Worm (Caenorhabditis elegans): ENCODE results near the gene srx-13.

srx-13 gene

DNA sequence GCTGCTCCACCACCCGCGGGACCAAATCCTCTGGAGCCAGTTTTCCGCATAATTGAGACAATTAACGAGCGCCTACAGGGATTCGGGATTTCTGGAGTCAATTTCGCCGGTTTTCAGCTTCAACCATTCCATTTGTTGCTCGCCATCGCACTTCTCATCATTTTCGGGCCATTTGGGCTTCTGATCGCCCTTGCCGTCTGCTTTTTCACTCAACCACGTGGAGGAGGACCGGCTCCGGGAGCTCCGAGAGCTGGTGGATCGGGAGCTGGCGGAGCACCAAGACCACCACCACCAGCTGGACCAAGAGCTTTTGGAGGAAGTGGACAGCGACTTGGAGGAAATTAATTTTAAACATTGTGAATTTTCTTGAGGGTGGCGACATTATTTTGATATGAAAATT is 22.3 kb downstream of the srx-13 start:
- TF ChIP-seq T23F11.4 (GFP tag; optimal IDR thresholded peaks at IDR 0.05) (no peak), K09A11.1 (tag; optimal IDR thresholded peaks at IDR 0.05; ENCODE audit: insufficient read depth) (no peak), ceh-14 (tag; optimal IDR thresholded peaks at IDR 0.05) (no peak), pax-1 (tag; optimal IDR thresholded peaks at IDR 0.05) (no peak), nfya-1 (tag; optimal IDR thresholded peaks at IDR 0.05) (no peak), ets-4 (tag; optimal IDR thresholded peaks at IDR 0.05) (no peak), nhr-232 (tag; optimal IDR thresholded peaks at IDR 0.05) (no peak), elt-2 (tag; optimal IDR thresholded peaks at IDR 0.05) (no peak), ceh-6 (GFP tag; optimal IDR thresholded peaks at IDR 0.05) (no peak), zip-5 (tag; optimal IDR thresholded peaks at IDR 0.05) (no peak), rnt-1 (tag; optimal IDR thresholded peaks at IDR 0.05) (no peak), K02D7.2 (tag; optimal IDR thresholded peaks at IDR 0.05) (no peak), ama-1 (optimal IDR thresholded peaks at IDR 0.05) (no peak), unc-86 (tag; optimal IDR thresholded peaks at IDR 0.05) (no peak), madf-2 (tag; optimal IDR thresholded peaks at IDR 0.05) (no peak), nhr-11 (tag; optimal IDR thresholded peaks at IDR 0.05) (no peak), fax-1 (tag; optimal IDR thresholded peaks at IDR 0.05) (no peak)

DNA sequence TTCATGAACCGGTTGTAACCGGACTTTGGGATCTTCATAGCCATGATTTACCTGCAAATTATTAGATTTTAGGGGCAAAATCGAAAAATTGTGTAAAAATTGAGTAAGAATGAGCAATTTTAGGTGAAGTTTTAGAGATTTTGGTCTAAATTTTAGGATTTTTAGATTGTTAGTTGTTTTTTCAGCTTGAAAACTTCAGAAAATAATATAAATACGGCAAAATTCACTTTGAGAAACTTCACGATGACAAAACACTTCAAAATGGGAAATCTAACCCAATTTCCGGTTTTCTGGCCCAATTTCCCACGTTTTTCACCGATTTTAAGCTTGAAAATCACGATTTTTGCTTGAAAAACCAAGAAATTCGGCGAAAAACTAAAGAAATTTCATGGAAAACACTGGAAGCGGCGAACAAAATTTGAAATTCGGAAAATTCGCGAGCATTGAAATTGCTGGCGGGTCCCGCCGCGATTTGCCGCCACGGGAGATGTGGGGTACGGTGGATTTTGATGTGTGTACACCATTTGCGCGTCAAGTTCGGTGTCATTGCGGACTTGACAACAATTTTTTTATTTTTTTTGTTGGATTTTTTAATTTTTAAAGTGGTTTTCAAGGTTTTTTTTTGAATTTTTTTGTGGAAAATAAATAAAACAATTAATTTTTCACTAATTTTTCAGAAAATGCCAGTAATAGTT is 24.4 kb downstream of the srx-13 start, which contains the start of the genes cct-8 and Y55F3AR.2:
Gene cct-8 (minus strand): TSS at position 51 of the 695 bp plus-strand sequence.
Gene Y55F3AR.2 (plus strand): TSS at position 672 of the 695 bp plus-strand sequence.
- TF ChIP-seq eyg-1 (tag; optimal IDR thresholded peaks at IDR 0.05) (peak; percentile 33), ceh-9 (tag; optimal IDR thresholded peaks at IDR 0.05) (no peak), ttx-3 (tag; optimal IDR thresholded peaks at IDR 0.05) (peak; percentile 66), K02D7.2 (tag; optimal IDR thresholded peaks at IDR 0.05) (no peak), npax-4 (tag; optimal IDR thresholded peaks at IDR 0.05) (no peak), ztf-16 (tag; optimal IDR thresholded peaks at IDR 0.05) (peak; percentile 72), ets-4 (tag; optimal IDR thresholded peaks at IDR 0.05) (peak; percentile 64), unc-86 (tag; optimal IDR thresholded peaks at IDR 0.05) (peak; percentile 88), unc-55 (GFP tag; optimal IDR thresholded peaks at IDR 0.05) (peak; percentile 35), hlh-15 (tag; optimal IDR thresholded peaks at IDR 0.05) (no peak), elt-2 (tag; optimal IDR thresholded peaks at IDR 0.05) (peak; percentile 77), ceh-30 (tag; optimal IDR thresholded peaks at IDR 0.05) (no peak), ceh-48 (tag; optimal IDR thresholded peaks at IDR 0.05) (peak; percentile 31), ceh-19 (GFP tag; optimal IDR thresholded peaks at IDR 0.05) (peak; percentile 51), dmd-4 (tag; optimal IDR thresholded peaks at IDR 0.05; ENCODE audit: borderline replicate concordance) (no peak), ama-1 (optimal IDR thresholded peaks at IDR 0.05) (no peak), C08G9.2 (tag; optimal IDR thresholded peaks at IDR 0.05) (peak; percentile 63), tbx-7 (tag; optimal IDR thresholded peaks at IDR 0.05) (no peak), lim-6 (tag; optimal IDR thresholded peaks at IDR 0.05) (peak; percentile 16), pax-1 (tag; optimal IDR thresholded peaks at IDR 0.05) (peak; percentile 52), ceh-31 (tag; optimal IDR thresholded peaks at IDR 0.05) (peak; percentile 76), ceh-24 (tag; optimal IDR thresholded peaks at IDR 0.05) (no peak), sdc-2 (tag; optimal IDR thresholded peaks at IDR 0.05) (no peak), hlh-6 (tag; optimal IDR thresholded peaks at IDR 0.05) (no peak), ceh-6 (GFP tag; optimal IDR thresholded peaks at IDR 0.05) (peak; percentile 40), ahr-1 (tag; optimal IDR thresholded peaks at IDR 0.05) (peak; percentile 16), zip-5 (tag; optimal IDR thresholded peaks at IDR 0.05) (no peak), odd-2 (tag; optimal IDR thresholded peaks at IDR 0.05) (no peak), unc-42 (tag; optimal IDR thresholded peaks at IDR 0.05) (peak; percentile 80), gmeb-2 (tag; optimal IDR thresholded peaks at IDR 0.05) (peak; percentile 45), F13H6.1 (tag; optimal IDR thresholded peaks at IDR 0.05) (no peak), pag-3 (tag; optimal IDR thresholded peaks at IDR 0.05; ENCODE audit: borderline replicate concordance) (no peak), pha-2 (tag; optimal IDR thresholded peaks at IDR 0.05) (peak; percentile 46), pha-4 (tag; optimal IDR thresholded peaks at IDR 0.05) (no peak), elt-4 (tag; optimal IDR thresholded peaks at IDR 0.05) (no peak), ceh-45 (GFP tag; IDR thresholded peaks at IDR 0.05) (no peak), nfya-1 (tag; optimal IDR thresholded peaks at IDR 0.05) (peak; percentile 97), hlh-8 (tag; optimal IDR thresholded peaks at IDR 0.05) (peak; percentile 10), C38D4.7 (GFP tag; optimal IDR thresholded peaks at IDR 0.05) (peak; percentile 27), lin-11 (tag; optimal IDR thresholded peaks at IDR 0.05) (peak; percentile 42), pat-9 (tag; optimal IDR thresholded peaks at IDR 0.05) (peak; percentile 60), ceh-34 (tag; optimal IDR thresholded peaks at IDR 0.05) (peak; percentile 72), nhr-232 (tag; optimal IDR thresholded peaks at IDR 0.05) (no peak)

Measured in whole organism, late embryonic.